Worm (Caenorhabditis elegans) whole organism, late embryonic: Measurements from ENCODE around the gene F23F1.4.

Experiments used
- ceh-14 ChIP-seq: sonication (generic microtip); optimal IDR thresholded peaks from 2 replicates; lab custom pipeline; 2016; ENCODE audit warnings: missing genotype, missing genetic modification characterization, missing compliant biosample characterization
- ceh-18 ChIP-seq: sonication (generic microtip); optimal IDR thresholded peaks from 2 replicates; lab custom pipeline; 2016; ENCODE audit warnings: missing genetic modification characterization, missing compliant biosample characterization
- lin-11 ChIP-seq: fragments of 200-800 bp; sonication (Bioruptor generic); optimal IDR thresholded peaks from 2 replicates; lab custom pipeline; 2018; ENCODE audit warnings: mild to moderate bottlenecking, missing genetic modification characterization, missing compliant biosample characterization
- syd-9 ChIP-seq: sonication (generic microtip); optimal IDR thresholded peaks from 2 replicates; lab custom pipeline; 2016; ENCODE audit warnings: mild to moderate bottlenecking, missing genetic modification characterization, moderate library complexity, missing compliant biosample characterization

- no peak for TF ChIP-seq ceh-14 (tag; lab: Kevin White, UChicago)
- no peak for TF ChIP-seq syd-9 (tag; lab: Kevin White, UChicago)
- no peak for TF ChIP-seq lin-11 (tag; lab: Kevin White, UChicago)
- no peak for TF ChIP-seq ceh-18 (tag; lab: Kevin White, UChicago)
Observed at ce11 chrII:29578-29977, 1.4 kb upstream of the F23F1.4 start.
